Fruit fly (Drosophila melanogaster) ovary, adult (tissue): ENCODE measurements around the gene Alp13.

Source experiments
- CG17801 ChIP-seq: fragments of 200-800 bp; optimal IDR thresholded peaks from 2 replicates; lab custom pipeline; 2019; ENCODE audit warnings: missing biosample characterization, mild to moderate bottlenecking, missing genetic modification characterization, moderate library complexity; ENCODE audit not compliant: partially characterized antibody

Alp13 gene

dm6 chr3R:10084179-10084647 lies 9.0 kb upstream of the Alp13 start:
- no peak for TF ChIP-seq CG17801 (GFP tag; lab: Kevin White, UChicago)

- TF ChIP-seq CG17801 (GFP tag; lab: Kevin White, UChicago), result peak; percentile 4
Observed at dm6 chr3R:10083077-10083476, 7.9 kb upstream of the Alp13 start.

dm6 chr3R:10082549-10083075 lies 7.4 kb upstream of the Alp13 start:
- TF ChIP-seq CG17801 (GFP tag; lab: Kevin White, UChicago), result peak; percentile 52

- no peak for TF ChIP-seq CG17801 (GFP tag; lab: Kevin White, UChicago)
Observed at dm6 chr3R:10081469-10082111, 6.4 kb upstream of the Alp13 start.

dm6 chr3R:10080699-10081098 lies 5.5 kb upstream of the Alp13 start:
- peak; percentile 6 for TF ChIP-seq CG17801 (GFP tag; lab: Kevin White, UChicago)

- TF ChIP-seq CG17801 (GFP tag; lab: Kevin White, UChicago), result peak; percentile 78
Observed at dm6 chr3R:10079267-10079987, 4.3 kb upstream of the Alp13 start.

dm6 chr3R:10078468-10079143 lies 3.4 kb upstream of the Alp13 start:
- no peak for TF ChIP-seq CG17801 (GFP tag; lab: Kevin White, UChicago)

- TF ChIP-seq CG17801 (GFP tag; lab: Kevin White, UChicago), result peak; percentile 56
Observed at dm6 chr3R:10076665-10077064, 1.5 kb upstream of the Alp13 start.

dm6 chr3R:10070817-10071216 lies 4.4 kb downstream of the Alp13 start, which contains the start of gene nerfin-2:
Gene nerfin-2, plus strand, starts transcription at chr3R:10071117.
- TF ChIP-seq CG17801 (GFP tag; lab: Kevin White, UChicago), result no peak

- no peak for TF ChIP-seq CG17801 (GFP tag; lab: Kevin White, UChicago)
Observed at dm6 chr3R:10070195-10070594, 5.0 kb downstream of the Alp13 start.

dm6 chr3R:10068780-10069179 lies 6.4 kb downstream of the Alp13 start:
- TF ChIP-seq CG17801 (GFP tag; lab: Kevin White, UChicago), result no peak

dm6 chr3R:10067605-10068004 lies 7.6 kb downstream of the Alp13 start, which contains the start of gene CG33784:
Gene CG33784, plus strand, starts transcription at chr3R:10067905.
- no peak for TF ChIP-seq CG17801 (GFP tag; lab: Kevin White, UChicago)

- TF ChIP-seq CG17801 (GFP tag; lab: Kevin White, UChicago), result no peak
Observed at dm6 chr3R:10066470-10066869, 8.7 kb downstream of the Alp13 start, which contains the start of gene CG33783. Gene CG33783, plus strand, starts transcription at chr3R:10066770.

dm6 chr3R:10063707-10064106 lies 11.5 kb downstream of the Alp13 start, which contains the start of gene CG33631:
Gene CG33631, plus strand, starts transcription at chr3R:10064007.
- no peak for TF ChIP-seq CG17801 (GFP tag; lab: Kevin White, UChicago)

dm6 chr3R:10062324-10062723 lies 12.8 kb downstream of the Alp13 start, which contains the start of gene CG33630:
Gene CG33630, plus strand, starts transcription at chr3R:10062624.
- no peak for TF ChIP-seq CG17801 (GFP tag; lab: Kevin White, UChicago)
